Worm (Caenorhabditis elegans): ENCODE results near the gene acs-6.
A peak's percentile ranks its signal among the peaks of the same experiment; 100 is the strongest.
"Not testable (repeated sequence)": the region's sequence is repeated elsewhere in the genome, so short reads cannot be mapped to it uniquely, and the experiment has no call there.

DNA sequence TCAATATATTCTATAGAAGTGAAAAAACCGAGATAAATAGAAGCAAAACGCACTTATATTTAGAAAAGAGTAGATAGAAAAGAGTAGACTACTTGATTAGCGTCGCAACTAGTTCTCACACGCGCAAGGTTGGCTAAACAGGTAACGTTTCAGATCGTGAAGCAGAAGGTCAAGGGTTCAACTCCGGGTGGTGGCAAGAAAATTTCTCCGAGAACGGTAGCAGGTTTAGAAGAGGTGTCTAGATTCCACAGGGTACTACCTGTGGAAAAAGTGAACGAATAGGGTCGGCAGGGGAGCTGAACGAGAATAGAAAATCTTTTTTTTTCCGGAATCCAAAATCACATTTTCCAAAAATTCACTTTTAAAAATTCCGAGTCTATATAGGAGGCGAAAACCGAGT lies 19.7 kb upstream of the acs-6 start:
- peak; percentile 80 for TF ChIP-seq madf-6 (GFP tag; IDR thresholded peaks at IDR 0.05)
- TF ChIP-seq Y53G8AR.9 (GFP tag; conservative IDR thresholded peaks at IDR 0.05): peak; percentile 73; the same call in 1 of the 2 replicates
- not testable (repeated sequence) for TF ChIP-seq pha-4 (tag; optimal IDR thresholded peaks at IDR 0.05); ccch-3 (GFP tag; optimal IDR thresholded peaks at IDR 0.05)
